Fruit fly (Drosophila melanogaster): ENCODE results near the gene Ance.

Ance gene

dm6 chr2L:13892826-13893225, 12.6 kb upstream of the Ance start:
- TF ChIP-seq Abd-B (GFP tag; optimal IDR thresholded peaks at IDR 0.05) (no peak), Myc (optimal IDR thresholded peaks at IDR 0.05) (peak; percentile 66)

dm6 chr2L:13893439-13893838, 12.0 kb upstream of the Ance start:
- TF ChIP-seq OdsH (GFP tag; optimal IDR thresholded peaks at IDR 0.05) = peak; percentile 28
- peak; percentile 31 for TF ChIP-seq h (GFP tag; optimal IDR thresholded peaks at IDR 0.05)
- peak; percentile 24 for TF ChIP-seq fru (GFP tag; optimal IDR thresholded peaks at IDR 0.05)
- peak; percentile 32 for TF ChIP-seq ey (GFP tag; optimal IDR thresholded peaks at IDR 0.05)
- peak in 1 of 2 experiments; percentile 49 for TF ChIP-seq foxo (GFP tag; optimal IDR thresholded peaks at IDR 0.05)
- TF ChIP-seq Myc (optimal IDR thresholded peaks at IDR 0.05) = no peak
- no peak for TF ChIP-seq CG32264 (GFP tag; optimal IDR thresholded peaks at IDR 0.05)
- peak; percentile 44 for TF ChIP-seq Sp1 (GFP tag; optimal IDR thresholded peaks at IDR 0.05)
- TF ChIP-seq HLH106 (tag; optimal IDR thresholded peaks at IDR 0.05) = peak; percentile 55
- peak; percentile 25 for TF ChIP-seq psq (GFP tag; optimal IDR thresholded peaks at IDR 0.05)

- no peak for TF ChIP-seq Myc (optimal IDR thresholded peaks at IDR 0.05)
- TF ChIP-seq fru (GFP tag; optimal IDR thresholded peaks at IDR 0.05) = peak; percentile 50
- no peak for TF ChIP-seq Sp1 (GFP tag; optimal IDR thresholded peaks at IDR 0.05)
- TF ChIP-seq Rel (GFP tag; optimal IDR thresholded peaks at IDR 0.05) = no peak
- peak; percentile 99 for TF ChIP-seq Rel (tag; optimal IDR thresholded peaks at IDR 0.05)
- no peak for TF ChIP-seq Mio (GFP tag; optimal IDR thresholded peaks at IDR 0.05)
- no peak for TF ChIP-seq CG32264 (GFP tag; optimal IDR thresholded peaks at IDR 0.05)
- TF ChIP-seq h (GFP tag; optimal IDR thresholded peaks at IDR 0.05) = peak; percentile 4
- no peak for TF ChIP-seq brk (GFP tag; optimal IDR thresholded peaks at IDR 0.05)
- no peak for TF ChIP-seq ey (GFP tag; optimal IDR thresholded peaks at IDR 0.05)
- no peak for TF ChIP-seq sage (GFP tag; optimal IDR thresholded peaks at IDR 0.05)
- no peak for TF ChIP-seq dsf (GFP tag; optimal IDR thresholded peaks at IDR 0.05; ENCODE audit: borderline replicate concordance)
Observed at dm6 chr2L:13900111-13900930, 5.1 kb upstream of the Ance start.

- no peak for TF ChIP-seq sage (GFP tag; optimal IDR thresholded peaks at IDR 0.05)
- no peak for TF ChIP-seq CrebA (GFP tag; optimal IDR thresholded peaks at IDR 0.05; ENCODE audit: borderline replicate concordance)
- TF ChIP-seq dl (GFP tag; optimal IDR thresholded peaks at IDR 0.05; ENCODE audit: insufficient read depth in 1 of 2, partially characterized antibody in 2 of 2) = no peak
- peak; percentile 86 for TF ChIP-seq Hr83 (GFP tag; optimal IDR thresholded peaks at IDR 0.05; ENCODE audit: poor library complexity, severe bottlenecking)
- TF ChIP-seq woc (GFP tag; optimal IDR thresholded peaks at IDR 0.05) = no peak
- no peak for TF ChIP-seq HLH106 (tag; optimal IDR thresholded peaks at IDR 0.05)
- TF ChIP-seq CG9705 (GFP tag; optimal IDR thresholded peaks at IDR 0.05) = peak; percentile 3
Observed at dm6 chr2L:13903796-13904330, 1.6 kb upstream of the Ance start.

dm6 chr2L:13904331-13904911, 1.0 kb upstream of the Ance start, which contains the start of gene Smg5:
TSS of gene Smg5 (minus strand) at chr2L:13904661.
- TF ChIP-seq OdsH (GFP tag; optimal IDR thresholded peaks at IDR 0.05) (peak; percentile 69), Mio (GFP tag; optimal IDR thresholded peaks at IDR 0.05) (no peak), br (GFP tag; optimal IDR thresholded peaks at IDR 0.05) (peak; percentile 85), GATAd (GFP tag; optimal IDR thresholded peaks at IDR 0.05) (peak; percentile 46), dl (GFP tag; optimal IDR thresholded peaks at IDR 0.05; ENCODE audit: insufficient read depth in 1 of 2, partially characterized antibody in 2 of 2) (peak; percentile 98 to 99), dmrt93B (GFP tag; optimal IDR thresholded peaks at IDR 0.05) (peak; percentile 68), lola (GFP tag; optimal IDR thresholded peaks at IDR 0.05) (no peak), jim (GFP tag; optimal IDR thresholded peaks at IDR 0.05) (no peak), Hr83 (GFP tag; optimal IDR thresholded peaks at IDR 0.05; ENCODE audit: poor library complexity, severe bottlenecking) (peak; percentile 61), Sp1 (GFP tag; optimal IDR thresholded peaks at IDR 0.05) (peak; percentile 62), HLH106 (tag; optimal IDR thresholded peaks at IDR 0.05) (peak; percentile 78), usp (GFP tag; optimal IDR thresholded peaks at IDR 0.05) (no peak), Hr78 (GFP tag; optimal IDR thresholded peaks at IDR 0.05) (no peak), dsf (GFP tag; optimal IDR thresholded peaks at IDR 0.05; ENCODE audit: borderline replicate concordance) (peak; percentile 34), sage (GFP tag; optimal IDR thresholded peaks at IDR 0.05) (peak; percentile 1), foxo (GFP tag; optimal IDR thresholded peaks at IDR 0.05) (peak; percentile 58 to 89), psq (GFP tag; optimal IDR thresholded peaks at IDR 0.05) (peak; percentile 82), Dif (GFP tag; optimal IDR thresholded peaks at IDR 0.05; ENCODE audit: partially characterized antibody) (peak; percentile 100), Rel (GFP tag; optimal IDR thresholded peaks at IDR 0.05) (no peak), Rel (tag; optimal IDR thresholded peaks at IDR 0.05) (peak; percentile 23), h (GFP tag; optimal IDR thresholded peaks at IDR 0.05) (peak; percentile 88), ey (GFP tag; optimal IDR thresholded peaks at IDR 0.05) (peak; percentile 85), Abd-B (GFP tag; optimal IDR thresholded peaks at IDR 0.05) (no peak), CG9705 (GFP tag; optimal IDR thresholded peaks at IDR 0.05) (peak; percentile 78), Vsx2 (GFP tag; optimal IDR thresholded peaks at IDR 0.05; ENCODE audit: partially characterized antibody) (peak; percentile 100), CG32264 (GFP tag; optimal IDR thresholded peaks at IDR 0.05) (peak; percentile 57), pan (optimal IDR thresholded peaks at IDR 0.05) (no peak), tai (GFP tag; optimal IDR thresholded peaks at IDR 0.05) (no peak), sv (GFP tag; optimal IDR thresholded peaks at IDR 0.05) (peak; percentile 96), CrebA (GFP tag; optimal IDR thresholded peaks at IDR 0.05; ENCODE audit: borderline replicate concordance) (no peak), rgr (GFP tag; optimal IDR thresholded peaks at IDR 0.05) (peak; percentile 89), brk (GFP tag; optimal IDR thresholded peaks at IDR 0.05) (no peak), fru (GFP tag; optimal IDR thresholded peaks at IDR 0.05) (peak; percentile 84)

All from whole organism, wandering third instar larva.